Worm (Caenorhabditis elegans) whole organism, young adult: ENCODE data around the gene mai-1.

Experiments used
- D2030.7 ChIP-seq: fragments of 200-800 bp; sonication (Bioruptor generic); IDR thresholded peaks from 2 replicates; pipeline ENCODE4 v1.3.6; 2022; ENCODE audit warnings: missing genetic modification reagents, missing genetic modification characterization, missing compliant biosample characterization
- F57C9.4 ChIP-seq: sonication (generic microtip); optimal IDR thresholded peaks from 2 replicates; lab custom pipeline; 2017; ENCODE audit warnings: mild to moderate bottlenecking, missing genetic modification characterization, missing compliant biosample characterization
- T26A5.8 ChIP-seq: sonication (generic microtip); optimal IDR thresholded peaks from 2 replicates; lab custom pipeline; 2016; ENCODE audit warnings: missing genetic modification characterization, missing compliant biosample characterization
- cebp-1 ChIP-seq, 2 experiments: fragments of 200-800 bp in 1 of 2; sonication (Bioruptor generic) in 1 of 2; sonication (generic microtip) in 1 of 2; IDR thresholded peaks in 1 of 2; optimal IDR thresholded peaks in 1 of 2; 2 replicates each; pipeline versions ENCODE4 v1.3.6 to Lab custom; 2017 to 2022; ENCODE audit warnings: missing compliant biosample characterization in 2 of 2, missing genetic modification characterization in 2 of 2, mild to moderate bottlenecking in 1 of 2, missing genetic modification reagents in 1 of 2, moderate library complexity in 1 of 2
- ceh-27 ChIP-seq: fragments of 200-800 bp; sonication (Bioruptor generic); optimal IDR thresholded peaks from 2 replicates; lab custom pipeline; 2018; ENCODE audit warnings: mild to moderate bottlenecking, missing genetic modification characterization, moderate library complexity, missing compliant biosample characterization
- dpff-1 ChIP-seq: sonication (generic microtip); optimal IDR thresholded peaks from 2 replicates; lab custom pipeline; 2017; ENCODE audit warnings: mild to moderate bottlenecking, missing genetic modification characterization, missing compliant biosample characterization
- him-1 ChIP-seq: sonication (generic microtip); optimal IDR thresholded peaks from 2 replicates; lab custom pipeline; 2016; ENCODE audit warnings: missing genotype, missing genetic modification reagents, missing genetic modification characterization, missing compliant biosample characterization
- lir-1 ChIP-seq: fragments of 200-800 bp; sonication (Bioruptor generic); conservative IDR thresholded peaks from 2 replicates; pipeline ENCODE4 v1.3.6; 2022; ENCODE audit warnings: missing genetic modification reagents, missing genetic modification characterization, missing compliant biosample characterization
- mcd-1 ChIP-seq: fragments of 200-800 bp; sonication (Bioruptor generic); IDR thresholded peaks from 2 replicates; pipeline ENCODE4 v1.3.6; 2022; ENCODE audit warnings: missing genetic modification reagents, missing genetic modification characterization, missing compliant biosample characterization
- pbrm-1 ChIP-seq: fragments of 200-800 bp; sonication (Bioruptor generic); IDR thresholded peaks from 2 replicates; pipeline ENCODE4 v1.3.6; 2022; ENCODE audit warnings: missing genetic modification reagents, missing genetic modification characterization, missing compliant biosample characterization
- pha-4 ChIP-seq: fragments of 150-350 bp; sonication (generic microtip); optimal IDR thresholded peaks from 2 replicates; lab custom pipeline; 2014; ENCODE audit warnings: missing biosample characterization, missing genetic modification reagents, missing genetic modification characterization
- sptf-2 ChIP-seq: fragments of 200-800 bp; sonication (Bioruptor generic); optimal IDR thresholded peaks from 2 replicates; lab custom pipeline; 2018; ENCODE audit warnings: mild to moderate bottlenecking, missing genetic modification characterization, missing compliant biosample characterization
- ztf-26 ChIP-seq: sonication (generic microtip); optimal IDR thresholded peaks from 2 replicates; lab custom pipeline; 2017; ENCODE audit warnings: missing genetic modification characterization, missing compliant biosample characterization

DNA sequence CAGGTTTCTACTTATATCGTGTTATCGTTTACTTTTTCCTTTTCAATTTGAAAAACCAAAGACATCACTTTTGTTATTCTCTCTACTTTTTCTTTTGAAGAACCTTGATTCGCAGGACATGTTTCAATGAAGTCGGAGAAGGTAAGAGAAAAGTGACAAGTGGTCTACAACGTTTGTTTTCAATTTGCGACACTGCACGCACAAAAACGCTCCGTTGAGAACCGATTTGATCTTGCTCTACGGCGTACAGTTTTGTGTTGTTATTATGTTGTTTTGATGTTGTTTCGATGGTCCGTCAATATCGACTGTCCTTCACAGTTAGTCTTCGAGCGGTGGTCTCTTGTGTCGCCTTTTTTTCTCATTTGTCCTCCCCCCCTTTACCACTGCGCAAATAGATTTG, 27.0 kb downstream of the mai-1 start, which contains the start of gene pccb-1:
- no peak for TF ChIP-seq him-1 (tag; lab: Kevin White, UChicago)
- no peak for TF ChIP-seq mcd-1 (GFP tag; lab: Robert Waterston, UW)
- TF ChIP-seq T26A5.8, result no peak
- TF ChIP-seq D2030.7 (GFP tag; lab: Robert Waterston, UW), result no peak
- TF ChIP-seq ztf-26 (tag; lab: Kevin White, UChicago), result no peak
- no peak for TF ChIP-seq pha-4
- no peak for TF ChIP-seq F57C9.4 (tag; lab: Kevin White, UChicago)
- TF ChIP-seq sptf-2, result no peak
- no peak for TF ChIP-seq dpff-1 (tag; lab: Kevin White, UChicago)
- no peak for TF ChIP-seq pbrm-1
- no peak for TF ChIP-seq cebp-1 (GFP tag; IDR thresholded peaks at IDR 0.05; lab: Robert Waterston, UW)
- TF ChIP-seq cebp-1 (tag; optimal IDR thresholded peaks at IDR 0.05; lab: Kevin White, UChicago), result no peak
- TF ChIP-seq ceh-27, result no peak
- no peak for TF ChIP-seq lir-1
